Worm (Caenorhabditis elegans) whole organism, midembryonic: Measurements from ENCODE around the gene col-71.

Experiments
- T22C8.4 ChIP-seq: fragments of 200-800 bp; sonication (Bioruptor generic); IDR thresholded peaks from 2 replicates; pipeline ENCODE4 v1.3.6; 2022; ENCODE audit warnings: missing genetic modification characterization, missing compliant biosample characterization
- cog-1 ChIP-seq: sonication (generic microtip); optimal IDR thresholded peaks from 2 replicates; lab custom pipeline; 2016; ENCODE audit warnings: missing genetic modification characterization, missing compliant biosample characterization
- flt-1 ChIP-seq: fragments of 200-800 bp; sonication (Bioruptor generic); IDR thresholded peaks from 2 replicates; pipeline ENCODE4 v1.3.6; 2022; ENCODE audit warnings: missing genetic modification characterization, missing compliant biosample characterization
- klf-2 ChIP-seq: fragments of 200-800 bp; sonication (Bioruptor generic); conservative IDR thresholded peaks from 2 replicates; pipeline ENCODE4 v1.3.6; 2022; ENCODE audit warnings: missing genetic modification reagents, missing genetic modification characterization, missing compliant biosample characterization
- med-1 ChIP-seq: sonication (generic microtip); optimal IDR thresholded peaks from 2 replicates; lab custom pipeline; 2017; ENCODE audit warnings: missing genetic modification characterization, mild to moderate bottlenecking, missing compliant biosample characterization, antibody characterized with exemption, missing genetic modification reagents; ENCODE audit not compliant: insufficient read depth
- ref-1 ChIP-seq: fragments of 200-800 bp; sonication (Bioruptor generic); conservative IDR thresholded peaks from 2 replicates; pipeline ENCODE4 v1.3.6; 2022; ENCODE audit warnings: missing genetic modification reagents, missing genetic modification characterization, missing compliant biosample characterization
- tab-1 ChIP-seq: fragments of 200-800 bp; sonication (Bioruptor generic); IDR thresholded peaks from 2 replicates; pipeline ENCODE4 v1.3.6; 2022; ENCODE audit warnings: missing genetic modification characterization, missing compliant biosample characterization
- ztf-23 ChIP-seq: fragments of 200-800 bp; sonication (Bioruptor generic); IDR thresholded peaks from 2 replicates; pipeline ENCODE4 v1.3.6; 2022; ENCODE audit warnings: missing genetic modification reagents, missing genetic modification characterization, missing compliant biosample characterization
- ztf-29 ChIP-seq: fragments of 200-800 bp; sonication (Bioruptor generic); IDR thresholded peaks from 2 replicates; pipeline ENCODE4 v1.3.6; 2022; ENCODE audit warnings: missing genetic modification reagents, missing genetic modification characterization, missing compliant biosample characterization

The col-71 gene

ce11 chrII:3452421-3452820 lies 49.9 kb downstream of the col-71 start, which contains the start of gene C16C8.12:
C16C8.12 (plus strand) TSS chrII:3452721.
- no peak for TF ChIP-seq flt-1 (GFP tag; lab: Robert Waterston, UW)
- no peak for TF ChIP-seq ztf-29
- TF ChIP-seq ztf-23 (GFP tag; lab: Robert Waterston, UW), result no peak
- no peak for TF ChIP-seq cog-1 (tag; lab: Kevin White, UChicago)
- no peak for TF ChIP-seq ref-1
- no peak for TF ChIP-seq T22C8.4 (GFP tag; lab: Robert Waterston, UW)
- no peak for TF ChIP-seq klf-2 (GFP tag; lab: Robert Waterston, UW)
- no peak for TF ChIP-seq tab-1 (GFP tag; lab: Robert Waterston, UW)
- no peak for TF ChIP-seq med-1
